Worm (Caenorhabditis elegans): ENCODE results near the gene acr-9.

- TF ChIP-seq pes-1 (GFP tag; IDR thresholded peaks at IDR 0.05) = no peak
- no peak for TF ChIP-seq tbx-11 (GFP tag; IDR thresholded peaks at IDR 0.05)
- no peak for TF ChIP-seq ama-1 (optimal IDR thresholded peaks at IDR 0.05)
- TF ChIP-seq hmbx-1 (tag; optimal IDR thresholded peaks at IDR 0.05) = no peak
- no peak for TF ChIP-seq hmg-4 (GFP tag; optimal IDR thresholded peaks at IDR 0.05)
- TF ChIP-seq sea-1 (GFP tag; conservative IDR thresholded peaks at IDR 0.05) = no peak
- TF ChIP-seq hnd-1 (tag; optimal IDR thresholded peaks at IDR 0.05) = no peak
- no peak for TF ChIP-seq aly-1 (tag; optimal IDR thresholded peaks at IDR 0.05)
Observed at ce11 chrX:13639577-13639976, 7.1 kb downstream of the acr-9 start, which contains the start of gene twk-20.

Measured in whole organism, early embryonic.